Fruit fly (Drosophila melanogaster) whole organism, embryonic: Measurements from ENCODE around the gene CG7634.

ENCODE experiments used
- CG10543 ChIP-seq: fragments of 200-800 bp; sonication (Bioruptor generic); optimal IDR thresholded peaks from 3 replicates; lab custom pipeline; 2017; ENCODE audit warnings: missing biosample characterization, mild to moderate bottlenecking, missing genetic modification characterization, moderate library complexity
- CG10565 ChIP-seq: fragments of 200-800 bp; sonication (Bioruptor generic); optimal IDR thresholded peaks from 3 replicates; lab custom pipeline; 2016; ENCODE audit warnings: missing biosample characterization, mild to moderate bottlenecking, missing genetic modification characterization
- CG11504 ChIP-seq: fragments of 200-800 bp; sonication (Bioruptor generic); optimal IDR thresholded peaks from 3 replicates; lab custom pipeline; 2019; ENCODE audit warnings: missing biosample characterization, mild to moderate bottlenecking, missing genetic modification characterization, moderate library complexity
- CG1233 ChIP-seq: fragments of 200-800 bp; sonication (Bioruptor generic); optimal IDR thresholded peaks from 4 replicates; lab custom pipeline; 2018; ENCODE audit warnings: missing biosample characterization, mild to moderate bottlenecking, missing genetic modification characterization
- CG13296 ChIP-seq: fragments of 200-800 bp; sonication (Bioruptor generic); optimal IDR thresholded peaks from 3 replicates; lab custom pipeline; 2018; ENCODE audit warnings: missing biosample characterization, mild to moderate bottlenecking, missing genetic modification characterization
- CG13624 ChIP-seq: fragments of 200-800 bp; sonication (Bioruptor generic); optimal IDR thresholded peaks from 2 replicates; lab custom pipeline; 2016; ENCODE audit warnings: missing biosample characterization, missing genetic modification characterization
- CG1647 ChIP-seq: fragments of 200-800 bp; sonication (Bioruptor generic); optimal IDR thresholded peaks from 3 replicates; lab custom pipeline; 2016; ENCODE audit warnings: missing biosample characterization, missing genetic modification characterization
- CG17361 ChIP-seq: fragments of 200-800 bp; sonication (Bioruptor generic); IDR thresholded peaks from 3 replicates; pipeline ENCODE4 v1.3.6; 2022; ENCODE audit warnings: missing biosample characterization, missing genetic modification characterization
- CG17912 ChIP-seq: fragments of 200-800 bp; sonication (Bioruptor generic); optimal IDR thresholded peaks from 2 replicates; lab custom pipeline; 2018; ENCODE audit warnings: missing biosample characterization, mild to moderate bottlenecking, missing genetic modification characterization
- CG2116 ChIP-seq: fragments of 200-800 bp; sonication (Bioruptor generic); optimal IDR thresholded peaks from 3 replicates; lab custom pipeline; 2018; ENCODE audit warnings: missing biosample characterization, mild to moderate bottlenecking, missing genetic modification characterization
- CG2678 ChIP-seq: fragments of 200-800 bp; sonication (Bioruptor generic); optimal IDR thresholded peaks from 3 replicates; lab custom pipeline; 2019; ENCODE audit warnings: missing biosample characterization, mild to moderate bottlenecking, missing genetic modification characterization, moderate library complexity
- CG30403 ChIP-seq: fragments of 200-800 bp; sonication (Bioruptor generic); optimal IDR thresholded peaks from 3 replicates; lab custom pipeline; 2016; ENCODE audit warnings: missing biosample characterization, missing genetic modification characterization
- CG31388 ChIP-seq: fragments of 200-800 bp; sonication (Bioruptor generic); optimal IDR thresholded peaks from 2 replicates; lab custom pipeline; 2016; ENCODE audit warnings: missing biosample characterization, missing genetic modification characterization
- CG3838 ChIP-seq: fragments of 200-800 bp; sonication (Bioruptor generic); optimal IDR thresholded peaks from 3 replicates; lab custom pipeline; 2016; ENCODE audit warnings: missing biosample characterization, missing genetic modification characterization
- CG6765 ChIP-seq: fragments of 200-800 bp; sonication (Bioruptor generic); optimal IDR thresholded peaks from 3 replicates; lab custom pipeline; 2017; ENCODE audit warnings: missing biosample characterization, mild to moderate bottlenecking, missing genetic modification characterization
- CG7357 ChIP-seq: fragments of 200-800 bp; sonication (Bioruptor generic); IDR thresholded peaks from 3 replicates; pipeline ENCODE4 v1.3.6; 2022; ENCODE audit warnings: missing biosample characterization, missing genetic modification characterization
- CG8281 ChIP-seq: fragments of 200-800 bp; sonication (Bioruptor generic); optimal IDR thresholded peaks from 2 replicates; lab custom pipeline; 2018; ENCODE audit warnings: missing biosample characterization, mild to moderate bottlenecking, missing genetic modification characterization, moderate library complexity
- CTCF ChIP-seq: fragments of 200-800 bp; sonication (Bioruptor generic); optimal IDR thresholded peaks from 2 replicates; lab custom pipeline; 2017; ENCODE audit warnings: missing biosample characterization, mild to moderate bottlenecking, missing genetic modification characterization, moderate library complexity
- Dip2 ChIP-seq: fragments of 200-800 bp; sonication (Bioruptor generic); IDR thresholded peaks from 2 replicates; pipeline ENCODE4 v1.3.6; 2022; ENCODE audit warnings: missing biosample characterization, missing genetic modification characterization
- Dref ChIP-seq: fragments of 200-800 bp; sonication (Bioruptor generic); IDR thresholded peaks from 2 replicates; pipeline ENCODE4 v1.3.6; 2022; ENCODE audit warnings: missing biosample characterization, missing genetic modification characterization
- HLH4C ChIP-seq: fragments of 200-800 bp; sonication (Bioruptor generic); IDR thresholded peaks from 3 replicates; pipeline ENCODE4 v1.3.6; 2022; ENCODE audit warnings: missing biosample characterization, missing genetic modification characterization; ENCODE audit not compliant: partially characterized antibody
- MESR4 ChIP-seq: fragments of 200-800 bp; sonication (Bioruptor generic); optimal IDR thresholded peaks from 2 replicates; lab custom pipeline; 2018; ENCODE audit warnings: missing biosample characterization, mild to moderate bottlenecking, missing genetic modification characterization, moderate library complexity
- Meics ChIP-seq: fragments of 200-800 bp; sonication (Bioruptor generic); optimal IDR thresholded peaks from 2 replicates; lab custom pipeline; 2017; ENCODE audit warnings: missing biosample characterization, mild to moderate bottlenecking, missing genetic modification characterization
- Myb ChIP-seq: fragments of 200-800 bp; sonication (Bioruptor generic); optimal IDR thresholded peaks from 2 replicates; lab custom pipeline; 2016; ENCODE audit warnings: missing biosample characterization, missing genetic modification characterization
- NC2β ChIP-seq: fragments of 200-800 bp; sonication (Bioruptor generic); optimal IDR thresholded peaks from 2 replicates; lab custom pipeline; 2016; ENCODE audit warnings: missing biosample characterization, missing genetic modification characterization
- NK7.1 ChIP-seq: fragments of 200-800 bp; sonication (Bioruptor generic); optimal IDR thresholded peaks from 3 replicates; lab custom pipeline; 2016; ENCODE audit warnings: missing biosample characterization, missing genetic modification characterization
- Pdp1 ChIP-seq, 2 experiments: fragments of 200-800 bp; sonication (Bioruptor generic); optimal IDR thresholded peaks; 3 replicates each; lab custom pipeline; 2016; ENCODE audit warnings: missing biosample characterization in 2 of 2, missing genetic modification characterization in 2 of 2, mild to moderate bottlenecking in 1 of 2, moderate library complexity in 1 of 2
- Rfx ChIP-seq: fragments of 200-800 bp; sonication (Bioruptor generic); IDR thresholded peaks from 2 replicates; pipeline ENCODE4 v1.3.6; 2022; ENCODE audit warnings: missing biosample characterization, missing genetic modification characterization
- Rx ChIP-seq: fragments of 200-800 bp; sonication (Bioruptor generic); IDR thresholded peaks from 2 replicates; pipeline ENCODE4 v1.3.6; 2022; ENCODE audit warnings: missing biosample characterization, missing genetic modification characterization
- Side ChIP-seq: fragments of 200-800 bp; sonication (Bioruptor generic); optimal IDR thresholded peaks from 2 replicates; lab custom pipeline; 2016; ENCODE audit warnings: missing biosample characterization, missing genetic modification characterization
- Sin3A ChIP-seq: fragments of >200 bp; optimal IDR thresholded peaks from 2 replicates; lab custom pipeline; 2018
- Sox100B ChIP-seq: fragments of 200-800 bp; sonication (Bioruptor generic); optimal IDR thresholded peaks from 3 replicates; lab custom pipeline; 2018; ENCODE audit warnings: missing biosample characterization, mild to moderate bottlenecking, missing genetic modification characterization
- Ssrp ChIP-seq: fragments of 200-800 bp; sonication (Bioruptor generic); optimal IDR thresholded peaks from 2 replicates; lab custom pipeline; 2018; ENCODE audit warnings: missing biosample characterization, mild to moderate bottlenecking, missing genetic modification characterization, moderate library complexity
- Trl ChIP-seq, 3 experiments: fragments of >200 bp in 2 of 3; fragments of 200-800 bp in 1 of 3; sonication (Bioruptor generic) in 1 of 3; optimal IDR thresholded peaks; 2 replicates in 1 of 3; 3 replicates in 2 of 3; lab custom pipeline; 2016 to 2017; ENCODE audit warnings: missing biosample characterization in 1 of 3, missing genetic modification characterization in 1 of 3
- abd-A ChIP-seq: fragments of 200-800 bp; sonication (Bioruptor generic); optimal IDR thresholded peaks from 3 replicates; lab custom pipeline; 2019; ENCODE audit warnings: missing biosample characterization, mild to moderate bottlenecking, missing genetic modification characterization, moderate library complexity
- ap ChIP-seq: fragments of 200-800 bp; sonication (Bioruptor generic); IDR thresholded peaks from 2 replicates; pipeline ENCODE4 v1.3.6; 2022; ENCODE audit warnings: missing biosample characterization, missing genetic modification characterization
- btn ChIP-seq: fragments of 200-800 bp; sonication (Bioruptor generic); optimal IDR thresholded peaks from 2 replicates; lab custom pipeline; 2016; ENCODE audit warnings: missing biosample characterization, missing genetic modification characterization
- disco-r ChIP-seq: fragments of 200-800 bp; sonication (Bioruptor generic); optimal IDR thresholded peaks from 2 replicates; lab custom pipeline; 2016; ENCODE audit warnings: missing biosample characterization, missing genetic modification characterization
- dysf ChIP-seq: fragments of 200-800 bp; sonication (Bioruptor generic); IDR thresholded peaks from 3 replicates; pipeline ENCODE4 v1.3.6; 2022; ENCODE audit warnings: missing biosample characterization, missing genetic modification characterization
- eyg ChIP-seq: fragments of 200-800 bp; sonication (Bioruptor generic); optimal IDR thresholded peaks from 3 replicates; lab custom pipeline; 2016; ENCODE audit warnings: missing biosample characterization, missing genetic modification characterization
- fd96Cb ChIP-seq: fragments of 200-800 bp; sonication (Bioruptor generic); optimal IDR thresholded peaks from 2 replicates; lab custom pipeline; 2018; ENCODE audit warnings: missing biosample characterization, mild to moderate bottlenecking, missing genetic modification characterization, moderate library complexity
- gce ChIP-seq: fragments of 200-800 bp; sonication (Bioruptor generic); IDR thresholded peaks from 3 replicates; pipeline ENCODE4 v1.3.6; 2022; ENCODE audit warnings: missing biosample characterization, missing genetic modification characterization
- gro ChIP-seq: fragments of 200-800 bp; sonication (Bioruptor generic); optimal IDR thresholded peaks from 2 replicates; lab custom pipeline; 2016; ENCODE audit warnings: missing biosample characterization, missing genetic modification characterization
- inv ChIP-seq: fragments of 200-800 bp; sonication (Bioruptor generic); IDR thresholded peaks from 2 replicates; pipeline ENCODE4 v1.3.6; 2022; ENCODE audit warnings: missing biosample characterization, missing genetic modification characterization; ENCODE audit not compliant: partially characterized antibody
- jumu ChIP-seq: fragments of 200-800 bp; sonication (Bioruptor generic); optimal IDR thresholded peaks from 3 replicates; lab custom pipeline; 2016; ENCODE audit warnings: missing biosample characterization, missing genetic modification characterization
- lov ChIP-seq, 2 experiments: fragments of 200-800 bp in 1 of 2; fragments of >200 bp in 1 of 2; sonication (Bioruptor generic) in 1 of 2; IDR thresholded peaks in 1 of 2; optimal IDR thresholded peaks in 1 of 2; 2 replicates in 1 of 2; 3 replicates in 1 of 2; pipeline versions ENCODE4 v1.3.6 to Lab custom; 2017 to 2022; ENCODE audit warnings: missing biosample characterization in 1 of 2, missing genetic modification characterization in 1 of 2
- nau ChIP-seq: fragments of 200-800 bp; sonication (Bioruptor generic); optimal IDR thresholded peaks from 3 replicates; lab custom pipeline; 2017; ENCODE audit warnings: missing biosample characterization, mild to moderate bottlenecking, missing genetic modification characterization, missing genetic modification reagents
- tin ChIP-seq: fragments of 200-800 bp; sonication (Bioruptor generic); optimal IDR thresholded peaks from 3 replicates; lab custom pipeline; 2016; ENCODE audit warnings: missing biosample characterization, missing genetic modification characterization
- tna ChIP-seq: fragments of 200-800 bp; sonication (Bioruptor generic); IDR thresholded peaks from 2 replicates; pipeline ENCODE4 v1.3.6; 2022; ENCODE audit warnings: missing biosample characterization, missing genetic modification characterization; ENCODE audit not compliant: partially characterized antibody
- unpg ChIP-seq: fragments of 200-800 bp; sonication (Bioruptor generic); optimal IDR thresholded peaks from 3 replicates; lab custom pipeline; 2018; ENCODE audit warnings: missing biosample characterization, mild to moderate bottlenecking, missing genetic modification characterization, moderate library complexity
- vfl ChIP-seq: fragments of 200-800 bp; sonication (Bioruptor generic); optimal IDR thresholded peaks from 2 replicates; lab custom pipeline; 2016; ENCODE audit warnings: missing biosample characterization, missing genetic modification characterization
- wdn ChIP-seq: fragments of 200-800 bp; sonication (Bioruptor generic); IDR thresholded peaks from 2 replicates; pipeline ENCODE4 v1.3.6; 2022; ENCODE audit warnings: missing biosample characterization, missing genetic modification characterization

CG7634 gene

DNA sequence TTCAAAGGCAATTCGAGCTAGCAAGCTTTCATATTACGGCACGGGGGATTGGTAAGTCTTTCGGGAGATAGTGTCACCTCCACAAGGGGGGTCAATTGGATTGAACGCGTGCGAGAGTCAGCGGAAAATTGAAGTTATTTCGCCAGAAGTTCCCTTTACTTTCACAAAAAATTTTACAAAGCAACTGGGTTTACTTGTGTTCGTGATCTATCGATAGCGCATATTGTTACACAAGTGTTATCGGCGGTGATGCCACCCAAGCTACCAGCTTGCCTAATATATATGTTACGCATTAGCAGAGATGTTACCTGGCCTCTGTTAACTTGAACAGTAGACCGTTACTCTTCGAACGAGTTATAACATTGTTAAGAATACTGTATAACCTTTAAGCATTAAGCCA lies 10.5 kb upstream of the CG7634 start, which contains the start of gene Wnk (continued):
- TF ChIP-seq CG10565 (GFP tag; lab: Kevin White, UChicago) (no peak), Side (no peak), abd-A (tag; lab: Kevin White, UChicago) (no peak), jumu (no peak), Dref (GFP tag; lab: Robert Waterston, UW) (peak; percentile 86), CG31388 (GFP tag; lab: Kevin White, UChicago) (no peak), CG30403 (GFP tag; lab: Kevin White, UChicago) (no peak), CG10543 (GFP tag; lab: Kevin White, UChicago) (no peak), Meics (GFP tag; lab: Kevin White, UChicago) (no peak), CG11504 (tag; lab: Kevin White, UChicago) (no peak), Dip2 (GFP tag; lab: Robert Waterston, UW) (no peak), Myb (GFP tag; lab: Kevin White, UChicago) (peak; percentile 93), NC2β (no peak), ap (GFP tag; lab: Robert Waterston, UW) (no peak), CG17361 (no peak), tin (GFP tag; lab: Kevin White, UChicago) (no peak), CG3838 (GFP tag; lab: Kevin White, UChicago) (no peak), disco-r (no peak), gro (no peak), NK7.1 (no peak), dysf (no peak), CG13624 (GFP tag; lab: Kevin White, UChicago) (no peak), CG8281 (tag; lab: Kevin White, UChicago) (no peak), CG2678 (tag; lab: Kevin White, UChicago) (no peak), Ssrp (tag; lab: Kevin White, UChicago) (no peak), CG13296 (no peak), unpg (GFP tag; lab: Kevin White, UChicago) (no peak), MESR4 (GFP tag; lab: Kevin White, UChicago) (peak; percentile 89), Rfx (GFP tag; lab: Robert Waterston, UW) (no peak; the same call in 1 of the 2 replicates), inv (GFP tag; lab: Robert Waterston, UW) (peak; percentile 59), Sin3A (peak; percentile 36), CG1233 (GFP tag; lab: Kevin White, UChicago) (no peak), CG17912 (no peak), Sox100B (GFP tag; lab: Kevin White, UChicago) (no peak), CG6765 (GFP tag; lab: Kevin White, UChicago) (no peak), Trl (optimal IDR thresholded peaks at IDR 0.05; lab: Kevin White, UChicago) (no peak), Trl (GFP tag; optimal IDR thresholded peaks at IDR 0.05; lab: Kevin White, UChicago) (no peak), gce (GFP tag; lab: Robert Waterston, UW) (no peak), tna (GFP tag; lab: Robert Waterston, UW) (peak; percentile 81), HLH4C (GFP tag; lab: Robert Waterston, UW) (peak; percentile 74), wdn (no peak), CG1647 (GFP tag; lab: Kevin White, UChicago) (no peak), CG7357 (GFP tag; lab: Robert Waterston, UW) (no peak), vfl (GFP tag; lab: Kevin White, UChicago) (no peak), eyg (GFP tag; lab: Kevin White, UChicago) (no peak), CG2116 (peak; percentile 60), btn (GFP tag; lab: Kevin White, UChicago) (no peak), fd96Cb (tag; lab: Kevin White, UChicago) (no peak), Rx (no peak), nau (GFP tag; lab: Kevin White, UChicago) (no peak), lov (optimal IDR thresholded peaks at IDR 0.05; lab: Kevin White, UChicago) (no peak), lov (GFP tag; IDR thresholded peaks at IDR 0.05; lab: Robert Waterston, UW) (no peak), Pdp1 (GFP tag; optimal IDR thresholded peaks at IDR 0.05; lab: Kevin White, UChicago) (peak in 1 of 2 experiments; percentile 100), CTCF (no peak)
